Worm (Caenorhabditis elegans) whole organism, L3 larva: Measurements from ENCODE around the gene pisy-1.

Experiments
- R02D3.7 ChIP-seq: fragments of 150-350 bp; optimal IDR thresholded peaks from 2 replicates; lab custom pipeline; 2014; ENCODE audit warnings: missing biosample characterization, missing genetic modification characterization
- elt-3 ChIP-seq, 3 experiments: fragments of 150-350 bp in 1 of 3; sonication (generic microtip) in 2 of 3; optimal IDR thresholded peaks; 2 replicates in 2 of 3; 4 replicates in 1 of 3; lab custom pipeline; 2014 to 2017; ENCODE audit warnings: missing biosample characterization in 3 of 3, missing genetic modification characterization in 3 of 3
- eor-1 ChIP-seq, 2 experiments: fragments of 150-350 bp; optimal IDR thresholded peaks; 2 replicates each; lab custom pipeline; 2014 to 2018; ENCODE audit warnings: missing biosample characterization in 2 of 2, missing genetic modification characterization in 2 of 2
- hmg-11 ChIP-seq: sonication (generic microtip); optimal IDR thresholded peaks from 2 replicates; lab custom pipeline; 2016; ENCODE audit warnings: missing genetic modification characterization, missing compliant biosample characterization
- nhr-12 ChIP-seq: fragments of 150-350 bp; optimal IDR thresholded peaks from 2 replicates; lab custom pipeline; 2014; ENCODE audit warnings: missing biosample characterization, missing genetic modification characterization
- nhr-67 ChIP-seq: fragments of 150-350 bp; optimal IDR thresholded peaks from 2 replicates; lab custom pipeline; 2014; ENCODE audit warnings: missing biosample characterization, missing genetic modification characterization
- pha-4 ChIP-seq: fragments of 150-350 bp; optimal IDR thresholded peaks from 2 replicates; lab custom pipeline; 2014; ENCODE audit warnings: missing biosample characterization, missing genetic modification reagents, missing genetic modification characterization
- pqm-1 ChIP-seq: fragments of 150-350 bp; optimal IDR thresholded peaks from 2 replicates; lab custom pipeline; 2017; ENCODE audit warnings: missing biosample characterization, missing genetic modification characterization, inconsistent platforms
- sea-2 ChIP-seq: fragments of 150-350 bp; sonication (generic microtip); optimal IDR thresholded peaks from 4 replicates; lab custom pipeline; 2014; ENCODE audit warnings: missing biosample characterization, missing genetic modification reagents, missing genetic modification characterization
- tbx-2 ChIP-seq: sonication (generic microtip); optimal IDR thresholded peaks from 2 replicates; lab custom pipeline; 2016; ENCODE audit warnings: mild to moderate bottlenecking, missing genetic modification characterization, missing compliant biosample characterization

pisy-1 gene

ce11 chrII:12690905-12691304 lies 47.2 kb downstream of the pisy-1 start:
- TF ChIP-seq R02D3.7 (tag; lab: Kevin White, UChicago): no peak
- TF ChIP-seq pqm-1: no peak
- TF ChIP-seq eor-1 (tag; optimal IDR thresholded peaks at IDR 0.05; lab: Kevin White, UChicago): no peak
- no peak for TF ChIP-seq sea-2 (GFP tag; lab: Kevin White, UChicago)
- TF ChIP-seq nhr-12: no peak
- TF ChIP-seq, all 47 proteins: peak for 0

ce11 chrII:12689333-12689732 lies 48.8 kb downstream of the pisy-1 start:
- TF ChIP-seq pqm-1 (no peak), elt-3 (tag; optimal IDR thresholded peaks at IDR 0.05; lab: Kevin White, UChicago) (no peak), pha-4 (no peak), hmg-11 (tag; lab: Kevin White, UChicago) (peak; percentile 13), tbx-2 (tag; lab: Kevin White, UChicago) (no peak), nhr-67 (no peak)
